Worm (Caenorhabditis elegans) whole organism, L1 larva: Measurements from ENCODE around the gene glb-33.
A peak's percentile ranks its signal among the peaks of the same experiment; 100 is the strongest.

Source experiments
- C16A3.4 ChIP-seq: fragments of 150-350 bp; optimal IDR thresholded peaks from 2 replicates; lab custom pipeline; 2014; ENCODE audit warnings: missing biosample characterization, missing genetic modification characterization
- aha-1 ChIP-seq: fragments of 150-350 bp; optimal IDR thresholded peaks from 2 replicates; lab custom pipeline; 2014; ENCODE audit warnings: missing biosample characterization, missing genetic modification characterization
- alr-1 ChIP-seq: fragments of 200-800 bp; sonication (Bioruptor generic); optimal IDR thresholded peaks from 2 replicates; lab custom pipeline; 2018; ENCODE audit warnings: borderline replicate concordance, mild to moderate bottlenecking, missing genetic modification characterization, missing compliant biosample characterization
- aly-2 ChIP-seq: fragments of 150-350 bp; optimal IDR thresholded peaks from 2 replicates; lab custom pipeline; 2014; ENCODE audit warnings: missing biosample characterization, missing genetic modification characterization
- ama-1 ChIP-seq: fragments of 150-350 bp; optimal IDR thresholded peaks from 2 replicates; lab custom pipeline; 2014
- ceh-63 ChIP-seq: fragments of 200-800 bp; sonication (Bioruptor generic); optimal IDR thresholded peaks from 2 replicates; lab custom pipeline; 2018; ENCODE audit warnings: mild to moderate bottlenecking, missing genetic modification characterization, missing compliant biosample characterization
- ceh-8 ChIP-seq: fragments of 200-800 bp; sonication (Bioruptor generic); optimal IDR thresholded peaks from 2 replicates; lab custom pipeline; 2018; ENCODE audit warnings: mild to moderate bottlenecking, missing genetic modification characterization, moderate library complexity, missing compliant biosample characterization
- ceh-82 ChIP-seq, 3 experiments: fragments of 150-350 bp in 1 of 3; sonication (generic microtip) in 2 of 3; optimal IDR thresholded peaks; 2 replicates each; lab custom pipeline; 2014 to 2017; ENCODE audit warnings: missing biosample characterization in 3 of 3, missing genetic modification characterization in 3 of 3
- ceh-88 ChIP-seq: fragments of 200-800 bp; sonication (Bioruptor generic); IDR thresholded peaks from 2 replicates; pipeline ENCODE4 v1.3.6; 2022; ENCODE audit warnings: missing genetic modification characterization, missing compliant biosample characterization
- ceh-90 ChIP-seq: sonication (generic microtip); optimal IDR thresholded peaks from 2 replicates; lab custom pipeline; 2016; ENCODE audit warnings: missing genetic modification characterization, missing compliant biosample characterization
- dsc-1 ChIP-seq: sonication (generic microtip); optimal IDR thresholded peaks from 2 replicates; lab custom pipeline; 2016; ENCODE audit warnings: mild to moderate bottlenecking, missing genetic modification characterization, missing compliant biosample characterization
- efl-1 ChIP-seq, 4 experiments: fragments of 150-350 bp; optimal IDR thresholded peaks in 3 of 4; peaks in 1 of 4; 1 replicate in 1 of 4; 2 replicates in 3 of 4; lab custom pipeline; 2014; ENCODE audit warnings: missing biosample characterization in 2 of 4, missing genetic modification characterization in 2 of 4, missing genetic modification reagents in 2 of 4
- egl-13 ChIP-seq: sonication (generic microtip); optimal IDR thresholded peaks from 2 replicates; lab custom pipeline; 2016; ENCODE audit warnings: missing genotype, missing genetic modification reagents, missing genetic modification characterization, missing compliant biosample characterization
- elt-2 ChIP-seq: sonication (generic microtip); optimal IDR thresholded peaks from 2 replicates; lab custom pipeline; 2016; ENCODE audit warnings: missing genetic modification characterization, mild to moderate bottlenecking, inconsistent platforms, missing compliant biosample characterization, missing genetic modification reagents
- elt-3 ChIP-seq, 6 experiments: fragments of 150-350 bp in 1 of 6; sonication (generic microtip); optimal IDR thresholded peaks; 2 replicates each; lab custom pipeline; 2017 to 2018; ENCODE audit warnings: missing biosample characterization in 6 of 6, missing genetic modification characterization in 6 of 6, inconsistent platforms in 1 of 6
- ets-5 ChIP-seq: fragments of 200-800 bp; sonication (Bioruptor generic); IDR thresholded peaks from 2 replicates; pipeline ENCODE4 v1.3.6; 2022; ENCODE audit warnings: missing genetic modification characterization, missing compliant biosample characterization
- fos-1 ChIP-seq: fragments of 150-350 bp; optimal IDR thresholded peaks from 2 replicates; lab custom pipeline; 2014; ENCODE audit warnings: missing biosample characterization, missing genetic modification characterization
- hlh-17 ChIP-seq: fragments of 200-800 bp; sonication (Bioruptor generic); optimal IDR thresholded peaks from 2 replicates; lab custom pipeline; 2018; ENCODE audit warnings: missing genetic modification characterization, mild to moderate bottlenecking, missing compliant biosample characterization, moderate library complexity, borderline replicate concordance
- hlh-4 ChIP-seq: sonication (generic microtip); optimal IDR thresholded peaks from 2 replicates; lab custom pipeline; 2016; ENCODE audit warnings: mild to moderate bottlenecking, missing genetic modification characterization, missing compliant biosample characterization
- irx-1 ChIP-seq: sonication (generic microtip); optimal IDR thresholded peaks from 2 replicates; lab custom pipeline; 2016; ENCODE audit warnings: missing genetic modification characterization, missing compliant biosample characterization
- lin-13 ChIP-seq: fragments of 150-350 bp; optimal IDR thresholded peaks from 2 replicates; lab custom pipeline; 2014; ENCODE audit warnings: missing biosample characterization, missing genetic modification reagents, missing genetic modification characterization
- lin-35 ChIP-seq, 2 experiments: fragments of 150-350 bp; optimal IDR thresholded peaks; 2 replicates each; lab custom pipeline; 2014; ENCODE audit warnings: missing biosample characterization in 2 of 2, missing genetic modification characterization in 2 of 2, missing genetic modification reagents in 2 of 2
- lin-39 ChIP-seq: fragments of 150-350 bp; optimal IDR thresholded peaks from 2 replicates; lab custom pipeline; 2014; ENCODE audit warnings: missing biosample characterization, missing genetic modification reagents, missing genetic modification characterization
- lsy-2 ChIP-seq, 2 experiments: fragments of 150-350 bp; optimal IDR thresholded peaks; 2 replicates each; lab custom pipeline; 2014; ENCODE audit warnings: missing biosample characterization in 2 of 2, missing genetic modification characterization in 2 of 2
- mdl-1 ChIP-seq, 2 experiments: fragments of 150-350 bp; optimal IDR thresholded peaks; 2 replicates each; lab custom pipeline; 2014 to 2017; ENCODE audit warnings: missing biosample characterization in 2 of 2, missing genetic modification characterization in 2 of 2, inconsistent platforms in 1 of 2
- mef-2 ChIP-seq: fragments of 150-350 bp; optimal IDR thresholded peaks from 2 replicates; lab custom pipeline; 2014; ENCODE audit warnings: missing biosample characterization, missing genetic modification characterization
- mep-1 ChIP-seq: fragments of 150-350 bp; optimal IDR thresholded peaks from 2 replicates; lab custom pipeline; 2014; ENCODE audit warnings: missing biosample characterization, missing genetic modification characterization
- nhr-19 ChIP-seq: fragments of 200-800 bp; sonication (Bioruptor generic); conservative IDR thresholded peaks from 2 replicates; pipeline ENCODE4 v1.3.6; 2022; ENCODE audit warnings: missing genetic modification characterization, missing compliant biosample characterization
- nhr-237 ChIP-seq: fragments of 150-350 bp; optimal IDR thresholded peaks from 2 replicates; lab custom pipeline; 2014; ENCODE audit warnings: missing biosample characterization, missing genetic modification characterization
- nhr-28 ChIP-seq: fragments of 150-350 bp; optimal IDR thresholded peaks from 2 replicates; lab custom pipeline; 2014; ENCODE audit warnings: missing biosample characterization, missing genetic modification characterization
- nhr-47 ChIP-seq: sonication (generic microtip); optimal IDR thresholded peaks from 2 replicates; lab custom pipeline; 2016; ENCODE audit warnings: mild to moderate bottlenecking, missing genetic modification characterization, moderate library complexity, missing compliant biosample characterization
- nhr-76 ChIP-seq: sonication (generic microtip); optimal IDR thresholded peaks from 2 replicates; lab custom pipeline; 2017; ENCODE audit warnings: missing biosample characterization, missing genetic modification characterization
- nhr-84 ChIP-seq: sonication (generic microtip); optimal IDR thresholded peaks from 2 replicates; lab custom pipeline; 2017; ENCODE audit warnings: missing biosample characterization, missing genetic modification characterization
- nhr-85 ChIP-seq: sonication (generic microtip); peaks from one replicate; lab custom pipeline; 2016; ENCODE audit warnings: missing genetic modification characterization, inconsistent platforms, missing compliant biosample characterization
- nhr-90 ChIP-seq: sonication (generic microtip); optimal IDR thresholded peaks from 2 replicates; lab custom pipeline; 2016; ENCODE audit warnings: mild to moderate bottlenecking, missing genetic modification characterization, missing compliant biosample characterization; ENCODE audit not compliant: poor library complexity
- pax-3 ChIP-seq: fragments of 200-800 bp; sonication (Bioruptor generic); optimal IDR thresholded peaks from 2 replicates; lab custom pipeline; 2018; ENCODE audit warnings: mild to moderate bottlenecking, missing genetic modification characterization, moderate library complexity, missing compliant biosample characterization
- pqm-1 ChIP-seq: sonication (generic microtip); optimal IDR thresholded peaks from 3 replicates; lab custom pipeline; 2017; ENCODE audit warnings: missing biosample characterization, missing genetic modification characterization
- rnt-1 ChIP-seq: sonication (generic microtip); optimal IDR thresholded peaks from 2 replicates; lab custom pipeline; 2016; ENCODE audit warnings: mild to moderate bottlenecking, missing genetic modification characterization, moderate library complexity, missing compliant biosample characterization
- skn-1 ChIP-seq: fragments of 150-350 bp; optimal IDR thresholded peaks from 2 replicates; lab custom pipeline; 2014; ENCODE audit warnings: missing biosample characterization, missing genetic modification characterization
- snpc-4 ChIP-seq: fragments of 150-350 bp; optimal IDR thresholded peaks from 2 replicates; lab custom pipeline; 2014; ENCODE audit warnings: missing biosample characterization, missing genetic modification characterization
- sptf-1 ChIP-seq: fragments of 150-350 bp; optimal IDR thresholded peaks from 2 replicates; lab custom pipeline; 2014; ENCODE audit warnings: missing biosample characterization, missing genetic modification characterization
- swsn-7 ChIP-seq: sonication (generic microtip); optimal IDR thresholded peaks from 2 replicates; lab custom pipeline; 2016; ENCODE audit warnings: missing genetic modification characterization, missing compliant biosample characterization
- tlp-1 ChIP-seq: fragments of 150-350 bp; optimal IDR thresholded peaks from 2 replicates; lab custom pipeline; 2014; ENCODE audit warnings: missing biosample characterization, missing genetic modification characterization
- unc-30 ChIP-seq: sonication (generic microtip); optimal IDR thresholded peaks from 2 replicates; lab custom pipeline; 2017; ENCODE audit warnings: missing biosample characterization, missing genetic modification characterization
- unc-86 ChIP-seq: sonication (generic microtip); optimal IDR thresholded peaks from 2 replicates; lab custom pipeline; 2016; ENCODE audit warnings: missing genetic modification characterization, missing compliant biosample characterization
- ztf-11 ChIP-seq, 2 experiments: sonication (generic microtip); optimal IDR thresholded peaks; 2 replicates each; lab custom pipeline; 2016 to 2017; ENCODE audit warnings: missing genetic modification characterization in 2 of 2, missing biosample characterization in 1 of 2, missing compliant biosample characterization in 1 of 2

Gene glb-33

ce11 chrV:1383206-1383908 is 31.4 kb downstream of the glb-33 start, which contains the start of gene rga-4 (continued):
- no peak for TF ChIP-seq elt-3 (tag; optimal IDR thresholded peaks at IDR 0.05; lab: Kevin White, UChicago)
- no peak for TF ChIP-seq alr-1
- no peak for TF ChIP-seq mef-2 (tag; lab: Kevin White, UChicago)
- no peak for TF ChIP-seq skn-1 (tag; lab: Kevin White, UChicago)
- TF ChIP-seq fos-1 (tag; lab: Kevin White, UChicago) = no peak
- TF ChIP-seq lin-35 (GFP tag; optimal IDR thresholded peaks at IDR 0.05; lab: Kevin White, UChicago) = peak; percentile 67 to 78
- TF ChIP-seq ceh-82 (tag; optimal IDR thresholded peaks at IDR 0.05; lab: Kevin White, UChicago) = peak in 1 of 3 experiments; percentile 12
- TF ChIP-seq mep-1 = peak; percentile 60
- TF ChIP-seq nhr-85 (tag; lab: Kevin White, UChicago) = peak; percentile 2
- TF ChIP-seq ceh-90 (tag; lab: Kevin White, UChicago) = no peak
- no peak for TF ChIP-seq pax-3 (tag; lab: Kevin White, UChicago)
- TF ChIP-seq swsn-7 (tag; lab: Kevin White, UChicago) = peak; percentile 46
- TF ChIP-seq lin-39 (tag; lab: Kevin White, UChicago) = no peak
- TF ChIP-seq nhr-76 = no peak
- TF ChIP-seq nhr-28 (tag; lab: Kevin White, UChicago) = no peak
- no peak for TF ChIP-seq tlp-1 (tag; lab: Kevin White, UChicago)
- TF ChIP-seq unc-86 (tag; lab: Kevin White, UChicago) = peak; percentile 40
- TF ChIP-seq ets-5 (GFP tag; lab: Robert Waterston, UW) = no peak
- TF ChIP-seq hlh-4 = no peak
- peak; percentile 49 to 71 for TF ChIP-seq efl-1 (optimal IDR thresholded peaks at IDR 0.05; lab: Kevin White, UChicago)
- TF ChIP-seq efl-1 (GFP tag; optimal IDR thresholded peaks at IDR 0.05 in 1 of 2; lab: Kevin White, UChicago) = peak; percentile 83 to 98
- peak in 1 of 2 experiments; percentile 27 for TF ChIP-seq ztf-11 (tag; optimal IDR thresholded peaks at IDR 0.05; lab: Kevin White, UChicago)
- TF ChIP-seq hlh-17 = no peak
- no peak for TF ChIP-seq egl-13
- peak; percentile 49 for TF ChIP-seq nhr-47 (tag; lab: Kevin White, UChicago)
- TF ChIP-seq lin-13 (GFP tag; lab: Kevin White, UChicago) = no peak
- TF ChIP-seq nhr-90 (tag; lab: Kevin White, UChicago) = no peak
- no peak for TF ChIP-seq ceh-63 (GFP tag; lab: Kevin White, UChicago)
- peak; percentile 43 for TF ChIP-seq rnt-1
- no peak for TF ChIP-seq snpc-4 (tag; lab: Kevin White, UChicago)
- TF ChIP-seq ceh-8 (GFP tag; lab: Kevin White, UChicago) = peak; percentile 82
- no peak for TF ChIP-seq C16A3.4 (tag; lab: Kevin White, UChicago)

ce11 chrV:1388247-1388646 is 36.3 kb downstream of the glb-33 start:
- no peak for TF ChIP-seq pax-3 (tag; lab: Kevin White, UChicago)
- peak; percentile 15 for TF ChIP-seq elt-2

DNA sequence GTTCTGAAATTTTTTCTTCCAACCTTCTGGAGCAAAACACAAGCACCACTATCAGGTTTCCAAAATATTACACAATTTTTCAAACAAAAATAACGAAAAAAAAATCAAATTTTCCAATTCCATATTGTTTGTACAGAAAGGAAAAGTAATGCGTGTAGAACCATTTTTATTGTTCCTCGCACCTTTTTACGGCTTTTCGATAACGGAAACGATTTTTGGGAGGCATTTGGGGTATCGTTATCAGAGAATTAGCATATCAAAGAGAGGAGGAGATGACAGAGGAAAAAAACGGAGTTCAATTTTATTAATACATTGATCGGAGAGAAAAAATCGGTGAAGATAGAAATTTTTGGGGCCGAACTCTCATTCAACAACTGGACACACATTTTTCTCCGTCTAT is 37.9 kb downstream of the glb-33 start:
- TF ChIP-seq elt-2 (peak; percentile 34), pqm-1 (tag; lab: Kevin White, UChicago) (peak; percentile 25), mef-2 (tag; lab: Kevin White, UChicago) (no peak), irx-1 (tag; lab: Kevin White, UChicago) (no peak), ztf-11 (tag; optimal IDR thresholded peaks at IDR 0.05; lab: Kevin White, UChicago) (no peak)

DNA sequence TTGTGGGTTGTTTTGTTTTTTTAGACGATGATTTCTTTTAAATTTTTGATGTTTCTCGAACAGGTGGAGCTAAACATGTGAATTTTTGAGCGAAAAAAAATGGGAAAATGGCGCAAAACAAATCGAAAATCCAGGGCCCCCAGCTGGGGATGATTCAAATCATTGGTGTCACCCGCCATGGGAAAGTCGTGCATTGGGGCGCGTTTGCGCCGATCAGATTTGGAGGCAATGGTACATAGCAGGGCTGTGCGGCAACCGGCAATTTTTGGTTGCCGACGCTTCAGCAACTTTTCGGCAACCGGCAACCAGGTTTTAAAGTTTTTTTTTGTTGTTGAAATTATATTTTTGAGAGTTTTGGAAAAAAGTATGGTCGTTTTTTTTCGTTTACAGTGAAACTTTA is 38.5 kb downstream of the glb-33 start:
- no peak for TF ChIP-seq hlh-17
- no peak for TF ChIP-seq nhr-237
- no peak for TF ChIP-seq aly-2 (tag; lab: Kevin White, UChicago)
- no peak for TF ChIP-seq sptf-1 (tag; lab: Kevin White, UChicago)
- no peak for TF ChIP-seq ceh-88 (GFP tag; lab: Robert Waterston, UW)
- TF ChIP-seq ceh-8 (GFP tag; lab: Kevin White, UChicago) = no peak
- TF ChIP-seq dsc-1 (tag; lab: Kevin White, UChicago) = no peak
- no peak for TF ChIP-seq nhr-19 (GFP tag; lab: Robert Waterston, UW)
- TF ChIP-seq ceh-82 (tag; optimal IDR thresholded peaks at IDR 0.05; lab: Kevin White, UChicago) = no peak
- TF ChIP-seq efl-1 (optimal IDR thresholded peaks at IDR 0.05; lab: Kevin White, UChicago) = peak in 1 of 2 experiments; percentile 23
- TF ChIP-seq efl-1 (GFP tag; optimal IDR thresholded peaks at IDR 0.05 in 1 of 2; lab: Kevin White, UChicago) = peak; percentile 9 to 91
- TF ChIP-seq mdl-1 (tag; optimal IDR thresholded peaks at IDR 0.05; lab: Kevin White, UChicago) = no peak
- TF ChIP-seq lsy-2 (tag; optimal IDR thresholded peaks at IDR 0.05; lab: Kevin White, UChicago) = no peak
- TF ChIP-seq nhr-84 = no peak
- no peak for TF ChIP-seq ztf-11 (tag; optimal IDR thresholded peaks at IDR 0.05; lab: Kevin White, UChicago)
- no peak for TF ChIP-seq skn-1 (tag; lab: Kevin White, UChicago)
- no peak for TF ChIP-seq ama-1 (lab: Kevin White, UChicago)
- TF ChIP-seq ceh-63 (GFP tag; lab: Kevin White, UChicago) = no peak
- TF ChIP-seq aha-1 (tag; lab: Kevin White, UChicago) = no peak
- TF ChIP-seq unc-30 = no peak
- TF ChIP-seq lin-39 (tag; lab: Kevin White, UChicago) = no peak
